Worm (Caenorhabditis elegans): ENCODE data around the gene dlst-1.

The dlst-1 gene

DNA sequence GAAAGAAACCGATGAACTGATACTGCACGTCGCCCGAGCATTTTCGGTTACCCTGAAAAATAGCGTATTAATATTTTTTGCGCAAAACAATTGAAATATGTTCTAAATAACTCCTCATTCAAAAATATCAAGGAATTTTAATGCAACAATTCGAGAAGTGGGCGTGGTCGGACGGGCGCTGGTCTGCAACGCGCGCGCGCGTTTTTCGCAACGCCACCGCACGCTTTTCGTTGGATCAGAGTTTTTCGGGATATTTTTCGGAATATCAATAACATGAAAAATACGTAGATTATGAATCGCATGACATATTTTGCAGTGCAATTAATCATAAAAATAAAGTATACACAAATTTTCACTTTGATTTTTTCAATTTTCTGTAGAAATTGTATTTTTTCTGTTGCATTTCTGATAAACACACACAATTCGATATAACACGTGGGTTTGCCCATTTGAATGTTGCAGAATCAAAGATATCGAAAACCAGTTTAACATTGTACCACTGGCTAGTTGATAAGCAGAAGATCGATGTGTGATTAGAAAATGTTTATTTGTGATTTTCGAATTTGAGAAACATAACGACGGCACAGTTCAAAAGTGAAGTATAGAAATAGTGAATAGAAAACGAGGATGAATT, at the start of gene dlst-1:
TSS of gene dlst-1 (minus strand) at position 52 of the 634 bp plus-strand sequence.
- TF ChIP-seq tbx-8 (GFP tag; optimal IDR thresholded peaks at IDR 0.05) (peak; percentile 29), M03D4.4 (tag; optimal IDR thresholded peaks at IDR 0.05) (peak; percentile 76), ceh-43 (GFP tag; optimal IDR thresholded peaks at IDR 0.05) (peak; percentile 59), zip-8 (tag; optimal IDR thresholded peaks at IDR 0.05) (no peak), mls-2 (tag; optimal IDR thresholded peaks at IDR 0.05) (peak; percentile 71), ham-2 (GFP tag; optimal IDR thresholded peaks at IDR 0.05) (no peak), snpc-4 (tag; optimal IDR thresholded peaks at IDR 0.05) (no peak), ces-1 (GFP tag; optimal IDR thresholded peaks at IDR 0.05) (no peak), nhr-2 (tag; optimal IDR thresholded peaks at IDR 0.05) (no peak), lin-32 (GFP tag; optimal IDR thresholded peaks at IDR 0.05) (no peak), lin-13 (tag; optimal IDR thresholded peaks at IDR 0.05) (no peak), ceh-39 (tag; optimal IDR thresholded peaks at IDR 0.05) (no peak), pha-4 (tag; optimal IDR thresholded peaks at IDR 0.05) (no peak), unc-39 (tag; optimal IDR thresholded peaks at IDR 0.05) (no peak), bed-3 (GFP tag; optimal IDR thresholded peaks at IDR 0.05) (peak; percentile 13), elt-3 (tag; optimal IDR thresholded peaks at IDR 0.05) (no peak), mep-1 (tag; optimal IDR thresholded peaks at IDR 0.05) (peak; percentile 44), nhr-28 (tag; optimal IDR thresholded peaks at IDR 0.05) (no peak), nhr-237 (tag; optimal IDR thresholded peaks at IDR 0.05) (no peak), cnd-1 (tag; optimal IDR thresholded peaks at IDR 0.05) (peak; percentile 7), sem-2 (GFP tag; optimal IDR thresholded peaks at IDR 0.05) (no peak), sptf-1 (tag; optimal IDR thresholded peaks at IDR 0.05) (peak; percentile 80), unc-120 (tag; optimal IDR thresholded peaks at IDR 0.05; ENCODE audit: poor library complexity, severe bottlenecking) (peak; percentile 22), ceh-83 (GFP tag; optimal IDR thresholded peaks at IDR 0.05) (peak; percentile 55), ztf-11 (tag; optimal IDR thresholded peaks at IDR 0.05) (no peak), lsy-2 (tag; optimal IDR thresholded peaks at IDR 0.05) (no peak), drap-1 (GFP tag; optimal IDR thresholded peaks at IDR 0.05) (peak; percentile 58)

DNA sequence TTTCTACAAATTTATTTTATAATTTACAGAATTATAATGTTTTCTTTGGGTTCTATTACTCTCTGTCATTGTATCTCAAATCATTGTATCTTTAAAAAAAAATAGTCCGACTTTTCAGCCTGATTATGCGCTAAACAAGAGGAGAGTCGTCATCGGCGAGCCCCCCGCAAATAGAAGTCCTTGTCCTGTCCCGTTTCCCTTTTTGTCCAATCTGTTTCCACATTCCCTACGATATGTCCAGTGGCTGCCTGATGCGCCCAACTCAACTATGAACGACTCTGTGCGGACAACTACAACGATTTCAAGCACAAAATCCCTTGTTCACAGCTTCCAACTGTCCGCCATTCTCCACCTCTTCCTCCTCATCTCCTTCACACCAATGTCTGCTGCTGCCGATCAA, 49.1 kb upstream of the dlst-1 start, which contains the start of gene dbl-1:
TSS of gene dbl-1 (plus strand) at position 119 of the 400 bp plus-strand sequence.
- TF ChIP-seq nhr-28 (tag; optimal IDR thresholded peaks at IDR 0.05) = no peak
- TF ChIP-seq ztf-11 (tag; optimal IDR thresholded peaks at IDR 0.05) = no peak
- no peak for TF ChIP-seq mep-1 (tag; optimal IDR thresholded peaks at IDR 0.05)
- no peak for TF ChIP-seq hlh-1 (tag; optimal IDR thresholded peaks at IDR 0.05)
- no peak for TF ChIP-seq mls-2 (tag; optimal IDR thresholded peaks at IDR 0.05)
- no peak for TF ChIP-seq sptf-1 (tag; optimal IDR thresholded peaks at IDR 0.05)
- TF ChIP-seq sem-2 (GFP tag; optimal IDR thresholded peaks at IDR 0.05) = no peak
- no peak for TF ChIP-seq lsy-2 (tag; optimal IDR thresholded peaks at IDR 0.05)
- no peak for TF ChIP-seq mab-5 (tag; optimal IDR thresholded peaks at IDR 0.05)
- no peak for TF ChIP-seq unc-62 (GFP tag; optimal IDR thresholded peaks at IDR 0.05)
- TF ChIP-seq cnd-1 (tag; optimal IDR thresholded peaks at IDR 0.05) = no peak
- TF ChIP-seq ces-1 (GFP tag; optimal IDR thresholded peaks at IDR 0.05) = no peak
- TF ChIP-seq pha-4 (tag; optimal IDR thresholded peaks at IDR 0.05) = no peak

DNA sequence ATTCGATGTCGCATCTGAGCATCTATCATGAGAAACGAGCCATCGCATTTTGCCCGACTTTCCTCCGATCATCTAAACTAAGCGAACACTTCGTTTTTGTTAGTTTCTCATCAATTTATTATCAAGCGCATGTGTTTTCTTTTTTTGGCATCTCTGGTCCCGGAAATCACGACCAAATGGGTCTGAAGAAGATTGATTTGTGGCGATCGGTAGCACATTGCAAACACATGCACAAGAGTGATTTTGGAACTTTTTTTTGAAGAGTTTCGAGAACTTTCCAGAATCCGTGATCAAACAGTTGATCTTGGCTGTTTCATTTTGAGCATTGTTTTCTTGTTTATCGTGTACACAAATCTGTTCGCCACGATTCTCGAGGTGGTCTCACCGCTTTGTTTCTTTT, 44.4 kb upstream of the dlst-1 start:
- TF ChIP-seq snpc-4 (tag; optimal IDR thresholded peaks at IDR 0.05) (no peak), blmp-1 (tag; optimal IDR thresholded peaks at IDR 0.05) (no peak), bed-3 (GFP tag; optimal IDR thresholded peaks at IDR 0.05) (no peak), pha-4 (tag; optimal IDR thresholded peaks at IDR 0.05) (no peak), sem-2 (GFP tag; optimal IDR thresholded peaks at IDR 0.05) (no peak), drap-1 (GFP tag; optimal IDR thresholded peaks at IDR 0.05) (no peak), nhr-12 (tag; optimal IDR thresholded peaks at IDR 0.05) (no peak), zip-8 (tag; optimal IDR thresholded peaks at IDR 0.05) (no peak), ceh-39 (tag; optimal IDR thresholded peaks at IDR 0.05) (no peak), elt-1 (tag; optimal IDR thresholded peaks at IDR 0.05; ENCODE audit: borderline replicate concordance, insufficient read depth) (no peak), elt-3 (tag; optimal IDR thresholded peaks at IDR 0.05) (no peak)

DNA sequence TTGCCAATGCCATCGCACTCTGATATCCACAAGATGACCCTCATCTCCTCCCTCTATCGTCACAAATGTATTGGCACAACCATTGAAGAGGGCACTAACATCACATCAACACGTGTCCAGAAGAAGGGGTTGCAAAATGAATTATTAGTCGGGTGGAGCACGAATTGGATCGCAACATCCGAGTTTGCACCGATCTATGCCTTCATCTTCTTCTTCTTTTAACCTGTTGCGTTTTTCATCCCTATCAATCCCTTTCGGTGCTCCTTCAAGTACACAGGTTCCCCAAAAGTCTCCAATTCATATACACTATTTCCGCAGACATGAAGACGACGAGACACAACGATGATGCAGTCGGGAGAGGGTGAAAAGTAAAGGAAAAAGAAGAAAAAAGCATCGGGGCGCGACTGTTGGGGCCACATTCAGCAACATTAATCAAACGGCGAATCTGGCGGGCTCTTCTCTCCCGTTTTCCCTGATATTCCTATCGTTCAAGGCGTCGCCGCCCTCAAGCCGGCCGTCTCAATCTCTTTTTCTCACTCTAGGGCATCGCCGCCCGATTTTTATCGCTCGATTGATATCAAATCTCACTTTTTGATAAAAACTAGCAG, 42.7 kb upstream of the dlst-1 start:
- TF ChIP-seq elt-3 (tag; optimal IDR thresholded peaks at IDR 0.05) (no peak), unc-120 (tag; optimal IDR thresholded peaks at IDR 0.05; ENCODE audit: poor library complexity, severe bottlenecking) (peak; percentile 65), unc-62 (GFP tag; optimal IDR thresholded peaks at IDR 0.05) (no peak), lsy-2 (tag; optimal IDR thresholded peaks at IDR 0.05) (no peak), elt-1 (tag; optimal IDR thresholded peaks at IDR 0.05; ENCODE audit: borderline replicate concordance, insufficient read depth) (no peak), hlh-1 (tag; optimal IDR thresholded peaks at IDR 0.05) (peak; percentile 32), nhr-76 (tag; optimal IDR thresholded peaks at IDR 0.05) (no peak), drap-1 (GFP tag; optimal IDR thresholded peaks at IDR 0.05) (no peak), nhr-28 (tag; optimal IDR thresholded peaks at IDR 0.05) (no peak), zip-8 (tag; optimal IDR thresholded peaks at IDR 0.05) (no peak), ham-2 (GFP tag; optimal IDR thresholded peaks at IDR 0.05) (no peak), pha-4 (tag; optimal IDR thresholded peaks at IDR 0.05) (no peak), lin-13 (tag; optimal IDR thresholded peaks at IDR 0.05) (no peak)

Measured in whole organism, mixed stage, embryonic.